Worm (Caenorhabditis elegans) whole organism, L4 larva: ENCODE results near the gene sec-23.

Experiments used
- T26A8.4 ChIP-seq: fragments of 200-800 bp; sonication (Bioruptor generic); IDR thresholded peaks from 2 replicates; pipeline ENCODE4 v1.3.6; 2022; ENCODE audit warnings: missing genetic modification characterization, missing compliant biosample characterization
- daf-8 ChIP-seq: fragments of 200-800 bp; sonication (Bioruptor generic); IDR thresholded peaks from 2 replicates; pipeline ENCODE4 v1.3.6; 2022; ENCODE audit warnings: missing genetic modification characterization, missing compliant biosample characterization
- egl-27 ChIP-seq: sonication (generic microtip); optimal IDR thresholded peaks from 3 replicates; lab custom pipeline; 2017; ENCODE audit warnings: missing biosample characterization, missing genetic modification reagents, missing genetic modification characterization
- lin-15B ChIP-seq: fragments of 150-350 bp; sonication (generic microtip); optimal IDR thresholded peaks from 3 replicates; lab custom pipeline; 2014; ENCODE audit warnings: missing biosample characterization, missing genetic modification characterization
- mdl-1 ChIP-seq, 2 experiments: fragments of 150-350 bp in 1 of 2; sonication (generic microtip) in 1 of 2; optimal IDR thresholded peaks; 2 replicates each; lab custom pipeline; 2014 to 2017; ENCODE audit warnings: missing biosample characterization in 2 of 2, missing genetic modification characterization in 2 of 2
- mep-1 ChIP-seq: fragments of 150-350 bp; sonication (generic microtip); optimal IDR thresholded peaks from 3 replicates; lab custom pipeline; 2014; ENCODE audit warnings: missing biosample characterization, missing genetic modification characterization
- pha-4 ChIP-seq, 2 experiments: fragments of 150-350 bp in 1 of 2; fragments of 200-800 bp in 1 of 2; sonication (Bioruptor generic) in 1 of 2; IDR thresholded peaks in 1 of 2; optimal IDR thresholded peaks in 1 of 2; 2 replicates each; pipeline versions ENCODE4 v1.3.6 to Lab custom; 2014 to 2022; ENCODE audit warnings: missing genetic modification characterization in 2 of 2, missing genetic modification reagents in 2 of 2, missing biosample characterization in 1 of 2, missing compliant biosample characterization in 1 of 2
- snpc-1.2 ChIP-seq: fragments of 200-800 bp; sonication (Bioruptor generic); IDR thresholded peaks from 2 replicates; pipeline ENCODE4 v1.3.6; 2022; ENCODE audit warnings: missing genetic modification reagents, missing genetic modification characterization, missing compliant biosample characterization
- vab-7 ChIP-seq: fragments of 200-800 bp; sonication (Bioruptor generic); IDR thresholded peaks from 2 replicates; pipeline ENCODE4 v1.3.6; 2022; ENCODE audit warnings: missing genetic modification reagents, missing genetic modification characterization, missing compliant biosample characterization
- ztf-11 ChIP-seq: fragments of 150-350 bp; optimal IDR thresholded peaks from 2 replicates; lab custom pipeline; 2014; ENCODE audit warnings: missing biosample characterization, missing genetic modification characterization

DNA sequence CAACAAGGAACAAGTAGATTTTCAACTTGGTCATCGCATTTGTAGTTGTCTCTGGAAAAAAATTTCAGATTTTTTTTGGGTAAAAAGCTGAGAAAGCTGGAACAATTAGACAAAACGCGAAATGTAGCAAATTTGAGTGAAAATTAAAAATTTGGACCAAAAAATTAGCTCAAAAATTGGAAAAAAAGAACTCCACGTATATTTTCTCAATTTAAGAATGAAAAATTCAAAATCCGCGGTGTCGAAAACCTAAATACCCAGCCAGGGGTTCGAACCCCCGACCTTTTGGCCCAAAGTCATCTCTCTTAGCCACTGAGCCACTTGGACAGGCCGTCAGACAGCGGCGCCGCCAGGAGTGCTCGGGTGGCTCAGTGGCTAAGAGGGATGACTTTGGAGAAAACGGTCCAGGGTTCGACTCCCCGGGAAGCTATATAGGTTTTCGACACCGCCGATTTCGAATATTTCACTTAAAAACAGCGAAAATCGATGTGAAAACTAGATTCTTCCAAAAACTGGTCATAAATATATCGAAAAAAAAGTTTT is 29.6 kb downstream of the sec-23 start, which contains the start of gene ncx-1:
- TF ChIP-seq egl-27 (tag; lab: Kevin White, UChicago) = no peak
- TF ChIP-seq vab-7 (GFP tag; lab: Robert Waterston, UW) = no peak
- no peak for TF ChIP-seq daf-8 (GFP tag; lab: Robert Waterston, UW)
- no peak for TF ChIP-seq snpc-1.2 (GFP tag; lab: Robert Waterston, UW)
- no peak for TF ChIP-seq mep-1 (tag; lab: Kevin White, UChicago)
- no peak for TF ChIP-seq mdl-1 (tag; optimal IDR thresholded peaks at IDR 0.05; lab: Kevin White, UChicago)
- no peak for TF ChIP-seq lin-15B (tag; lab: Kevin White, UChicago)
- TF ChIP-seq ztf-11 (tag; lab: Kevin White, UChicago) = no peak
- no peak for TF ChIP-seq T26A8.4 (GFP tag; lab: Robert Waterston, UW)
- 0 out of 2 replicates have a peak, but pooled peaks have one; percentile 19 for TF ChIP-seq pha-4 (GFP tag; IDR thresholded peaks at IDR 0.05; lab: Robert Waterston, UW)
- TF ChIP-seq pha-4 (tag; optimal IDR thresholded peaks at IDR 0.05; lab: Kevin White, UChicago) = no peak
